ENCODE assay signal across 2 fruit fly cellular contexts in the genomic region with DNA sequence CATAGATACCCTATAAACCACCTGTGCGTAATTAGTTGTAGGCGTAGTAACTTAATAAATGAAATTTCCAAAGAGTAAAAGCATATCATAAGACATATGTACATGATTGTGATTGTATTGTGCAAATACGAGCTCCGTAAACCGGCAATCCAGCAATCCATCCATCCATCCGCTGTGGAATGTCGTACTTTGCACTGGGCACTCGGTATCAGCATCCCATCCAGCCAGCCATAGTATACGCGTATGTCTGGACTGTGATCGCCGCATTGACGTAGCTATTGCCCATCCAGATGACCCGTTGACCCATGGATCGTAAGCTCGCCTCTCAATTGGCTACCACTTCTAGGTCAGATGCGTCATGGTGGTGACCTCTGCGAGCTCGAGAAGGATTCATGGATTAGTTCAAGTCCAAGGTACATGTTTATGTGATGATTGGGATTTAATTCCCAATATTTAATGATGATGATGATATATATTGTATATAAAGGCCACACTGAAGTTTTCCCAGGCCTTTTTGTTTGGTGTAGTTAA.
TF ChIP-seq lines count a peak whose summit lies in the region.

No protein-coding gene starts in this region.

TF ChIP-seq in whole organism, embryonic, 481 proteins besides CTCF, POLR2A, EP300 and RAD21 (continued from another document):
- TF ChIP-seq CG1832 (GFP tag; optimal IDR thresholded peaks at IDR 0.05; lab: Kevin White, UChicago) (no peak), CG34224 (GFP tag; IDR thresholded peaks at IDR 0.05; lab: Robert Waterston, UW; ENCODE audit: partially characterized antibody) (no peak), pan (optimal IDR thresholded peaks at IDR 0.05; lab: Kevin White, UChicago) (no peak), pan (GFP tag; optimal IDR thresholded peaks at IDR 0.05 in 1 of 2, IDR thresholded peaks at IDR 0.05 in 1 of 2) (no peak), CG6683 (GFP tag; optimal IDR thresholded peaks at IDR 0.05; lab: Kevin White, UChicago) (no peak), jing (GFP tag; optimal IDR thresholded peaks at IDR 0.05; lab: Kevin White, UChicago) (no peak), gem (tag; optimal IDR thresholded peaks at IDR 0.05; lab: Kevin White, UChicago) (no peak), CG4730 (GFP tag; IDR thresholded peaks at IDR 0.05; lab: Robert Waterston, UW) (no peak), gsb (GFP tag; IDR thresholded peaks at IDR 0.05; lab: Robert Waterston, UW) (no peak), CG15696 (tag; optimal IDR thresholded peaks at IDR 0.05; lab: Kevin White, UChicago) (no peak), CG7372 (GFP tag; IDR thresholded peaks at IDR 0.05; lab: Robert Waterston, UW) (no peak), CG6272 (GFP tag; IDR thresholded peaks at IDR 0.05; lab: Robert Waterston, UW) (no peak), CG13287 (GFP tag; IDR thresholded peaks at IDR 0.05; lab: Robert Waterston, UW; ENCODE audit: partially characterized antibody) (no peak), CG34376 (GFP tag; optimal IDR thresholded peaks at IDR 0.05; lab: Kevin White, UChicago) (peak; percentile 28), CG17568 (GFP tag; optimal IDR thresholded peaks at IDR 0.05; lab: Kevin White, UChicago) (no peak), CG18011 (GFP tag; optimal IDR thresholded peaks at IDR 0.05; lab: Kevin White, UChicago) (no peak), nom (GFP tag; optimal IDR thresholded peaks at IDR 0.05; lab: Kevin White, UChicago) (peak; percentile 96), lmd (GFP tag; IDR thresholded peaks at IDR 0.05; lab: Robert Waterston, UW) (no peak), CG34422 (GFP tag; IDR thresholded peaks at IDR 0.05; lab: Robert Waterston, UW) (no peak), seq (GFP tag; IDR thresholded peaks at IDR 0.05; lab: Robert Waterston, UW) (no peak), CG15073 (GFP tag; optimal IDR thresholded peaks at IDR 0.05; lab: Kevin White, UChicago) (no peak), NfI (GFP tag; optimal IDR thresholded peaks at IDR 0.05; lab: Kevin White, UChicago) (no peak), Hsf (GFP tag; optimal IDR thresholded peaks at IDR 0.05; lab: Kevin White, UChicago) (no peak)

TF ChIP-seq in whole organism, prepupa, 60 proteins besides CTCF, POLR2A, EP300 and RAD21 (continued from another document):
- TF ChIP-seq dsx (GFP tag; optimal IDR thresholded peaks at IDR 0.05; lab: Kevin White, UChicago; ENCODE audit: poor library complexity, severe bottlenecking) = peak; percentile 28
- no peak for TF ChIP-seq CG31627 (GFP tag; optimal IDR thresholded peaks at IDR 0.05; lab: Kevin White, UChicago)
- no peak for TF ChIP-seq CG7368 (GFP tag; optimal IDR thresholded peaks at IDR 0.05; lab: Kevin White, UChicago)
- TF ChIP-seq pdm3 (GFP tag; optimal IDR thresholded peaks at IDR 0.05; lab: Kevin White, UChicago) = no peak
- TF ChIP-seq topi (GFP tag; optimal IDR thresholded peaks at IDR 0.05; lab: Kevin White, UChicago) = no peak
- no peak for TF ChIP-seq Hr39 (GFP tag; optimal IDR thresholded peaks at IDR 0.05; lab: Kevin White, UChicago)
- no peak for TF ChIP-seq Gug (GFP tag; IDR thresholded peaks at IDR 0.05; lab: Robert Waterston, UW)
- peak; percentile 6 for TF ChIP-seq CG10669 (GFP tag; optimal IDR thresholded peaks at IDR 0.05; lab: Kevin White, UChicago)
- TF ChIP-seq CG1621 (tag; optimal IDR thresholded peaks at IDR 0.05; lab: Kevin White, UChicago) = peak; percentile 56
- no peak for TF ChIP-seq Lpt (GFP tag; optimal IDR thresholded peaks at IDR 0.05; lab: Kevin White, UChicago)
- TF ChIP-seq Ets21C (GFP tag; optimal IDR thresholded peaks at IDR 0.05; lab: Kevin White, UChicago) = no peak
- TF ChIP-seq Smox (GFP tag; optimal IDR thresholded peaks at IDR 0.05; lab: Kevin White, UChicago) = no peak
- TF ChIP-seq net (GFP tag; optimal IDR thresholded peaks at IDR 0.05; lab: Kevin White, UChicago) = peak; percentile 36
- no peak for TF ChIP-seq CG3032 (tag; optimal IDR thresholded peaks at IDR 0.05; lab: Kevin White, UChicago)
- no peak for TF ChIP-seq CG11294 (GFP tag; IDR thresholded peaks at IDR 0.05; lab: Robert Waterston, UW)
- no peak for TF ChIP-seq Hr4 (GFP tag; optimal IDR thresholded peaks at IDR 0.05; lab: Kevin White, UChicago)
- TF ChIP-seq CG6276 (GFP tag; optimal IDR thresholded peaks at IDR 0.05; lab: Kevin White, UChicago) = peak; percentile 82
- TF ChIP-seq CG11902 (GFP tag; optimal IDR thresholded peaks at IDR 0.05; lab: Kevin White, UChicago) = no peak
TF ChIP-seq in whole organism, prepupa: peak in this region for 18.
